Fruit fly (Drosophila melanogaster) whole organism, prepupa: ENCODE measurements around the gene CG13898.

ENCODE experiments used
- Blimp-1 ChIP-seq: fragments of 200-800 bp; sonication (Bioruptor generic); optimal IDR thresholded peaks from 3 replicates; lab custom pipeline; 2017; ENCODE audit warnings: missing biosample characterization, missing genetic modification characterization, mild to moderate bottlenecking, moderate library complexity, missing genetic modification reagents
- CG10631 ChIP-seq: fragments of 200-800 bp; sonication (Bioruptor generic); optimal IDR thresholded peaks from 2 replicates; lab custom pipeline; 2016; ENCODE audit warnings: missing biosample characterization, missing genetic modification characterization
- CG11294 ChIP-seq: fragments of 200-800 bp; sonication (Bioruptor generic); IDR thresholded peaks from 2 replicates; pipeline ENCODE4 v1.3.6; 2022; ENCODE audit warnings: missing biosample characterization, missing genetic modification characterization
- CG11762 ChIP-seq: fragments of 200-800 bp; sonication (Bioruptor generic); optimal IDR thresholded peaks from 3 replicates; lab custom pipeline; 2016; ENCODE audit warnings: missing biosample characterization, missing genetic modification characterization; ENCODE audit not compliant: insufficient read depth
- CG11902 ChIP-seq: fragments of 200-800 bp; sonication (Bioruptor generic); optimal IDR thresholded peaks from 3 replicates; lab custom pipeline; 2016; ENCODE audit warnings: missing biosample characterization, missing genetic modification characterization
- CG15336 ChIP-seq: fragments of 200-800 bp; sonication (Bioruptor generic); IDR thresholded peaks from 2 replicates; pipeline ENCODE4 v1.3.6; 2022; ENCODE audit warnings: missing biosample characterization, missing genetic modification characterization
- CG1621 ChIP-seq: fragments of 200-800 bp; sonication (Bioruptor generic); optimal IDR thresholded peaks from 3 replicates; lab custom pipeline; 2018; ENCODE audit warnings: missing biosample characterization, mild to moderate bottlenecking, missing genetic modification characterization
- CG16779 ChIP-seq: fragments of 200-800 bp; sonication (Bioruptor generic); optimal IDR thresholded peaks from 3 replicates; lab custom pipeline; 2017; ENCODE audit warnings: missing biosample characterization, mild to moderate bottlenecking, missing genetic modification characterization
- CG31627 ChIP-seq: fragments of 200-800 bp; sonication (Bioruptor generic); optimal IDR thresholded peaks from 3 replicates; lab custom pipeline; 2016; ENCODE audit warnings: missing biosample characterization, missing genetic modification characterization
- CG32006 ChIP-seq: fragments of 200-800 bp; sonication (Bioruptor generic); optimal IDR thresholded peaks from 3 replicates; lab custom pipeline; 2017; ENCODE audit warnings: missing biosample characterization, mild to moderate bottlenecking, missing genetic modification characterization
- CG34406 ChIP-seq: fragments of 200-800 bp; sonication (Bioruptor generic); optimal IDR thresholded peaks from 3 replicates; lab custom pipeline; 2016; ENCODE audit warnings: missing biosample characterization, missing genetic modification characterization
- CG6163 ChIP-seq: fragments of 200-800 bp; sonication (Bioruptor generic); IDR thresholded peaks from 3 replicates; pipeline ENCODE4 v1.3.6; 2022; ENCODE audit warnings: missing biosample characterization, missing genetic modification characterization
- CG6276 ChIP-seq: fragments of 200-800 bp; sonication (Bioruptor generic); optimal IDR thresholded peaks from 2 replicates; lab custom pipeline; 2017; ENCODE audit warnings: missing biosample characterization, mild to moderate bottlenecking, missing genetic modification characterization
- CG6792 ChIP-seq: fragments of 200-800 bp; sonication (Bioruptor generic); optimal IDR thresholded peaks from 3 replicates; lab custom pipeline; 2016; ENCODE audit warnings: missing biosample characterization, missing genetic modification characterization
- CG6808 ChIP-seq: fragments of 200-800 bp; sonication (Bioruptor generic); optimal IDR thresholded peaks from 3 replicates; lab custom pipeline; 2017; ENCODE audit warnings: missing biosample characterization, missing genetic modification characterization, mild to moderate bottlenecking, moderate library complexity, missing genetic modification reagents
- CG6854 ChIP-seq: fragments of 200-800 bp; sonication (Bioruptor generic); optimal IDR thresholded peaks from 2 replicates; lab custom pipeline; 2017; ENCODE audit warnings: missing biosample characterization, mild to moderate bottlenecking, missing genetic modification characterization
- CG7368 ChIP-seq: fragments of 200-800 bp; sonication (Bioruptor generic); optimal IDR thresholded peaks from 3 replicates; lab custom pipeline; 2016; ENCODE audit warnings: missing biosample characterization, missing genetic modification characterization
- CG8119 ChIP-seq: fragments of 200-800 bp; sonication (Bioruptor generic); IDR thresholded peaks from 3 replicates; pipeline ENCODE4 v1.3.6; 2022; ENCODE audit warnings: missing biosample characterization, missing genetic modification characterization
- CG8319 ChIP-seq: fragments of 200-800 bp; sonication (Bioruptor generic); optimal IDR thresholded peaks from 3 replicates; lab custom pipeline; 2016; ENCODE audit warnings: missing biosample characterization, missing genetic modification characterization
- CG8632 ChIP-seq: fragments of 200-800 bp; sonication (Bioruptor generic); optimal IDR thresholded peaks from 3 replicates; lab custom pipeline; 2016; ENCODE audit warnings: missing biosample characterization, missing genetic modification characterization
- CG9139 ChIP-seq: fragments of 200-800 bp; sonication (Bioruptor generic); optimal IDR thresholded peaks from 3 replicates; lab custom pipeline; 2017; ENCODE audit warnings: missing biosample characterization, mild to moderate bottlenecking, missing genetic modification characterization
- Eip75B ChIP-seq: fragments of 200-800 bp; sonication (Bioruptor generic); optimal IDR thresholded peaks from 3 replicates; lab custom pipeline; 2016; ENCODE audit warnings: missing biosample characterization, missing genetic modification characterization
- Eip78C ChIP-seq: fragments of 200-800 bp; sonication (Bioruptor generic); peaks from one replicate; lab custom pipeline; 2016; ENCODE audit warnings: missing biosample characterization, missing genetic modification characterization
- Eip93F ChIP-seq: fragments of 200-800 bp; sonication (Bioruptor generic); optimal IDR thresholded peaks from 2 replicates; lab custom pipeline; 2016; ENCODE audit warnings: missing biosample characterization, mild to moderate bottlenecking, missing genetic modification characterization
- Ets21C ChIP-seq: fragments of 200-800 bp; sonication (Bioruptor generic); optimal IDR thresholded peaks from 3 replicates; lab custom pipeline; 2016; ENCODE audit warnings: missing biosample characterization, missing genetic modification characterization
- Ets96B ChIP-seq: fragments of 200-800 bp; optimal IDR thresholded peaks from 2 replicates; lab custom pipeline; 2019; ENCODE audit warnings: missing biosample characterization, mild to moderate bottlenecking, missing genetic modification characterization, moderate library complexity
- Gug ChIP-seq: fragments of 200-800 bp; sonication (Bioruptor generic); IDR thresholded peaks from 2 replicates; pipeline ENCODE4 v1.3.6; 2022; ENCODE audit warnings: missing biosample characterization, missing genetic modification characterization
- Hr38 ChIP-seq: sonication (Bioruptor generic); optimal IDR thresholded peaks from 2 replicates; lab custom pipeline; 2016; ENCODE audit warnings: missing biosample characterization, missing genetic modification characterization
- Hr39 ChIP-seq: fragments of 200-800 bp; sonication (Bioruptor generic); optimal IDR thresholded peaks from 2 replicates; lab custom pipeline; 2016; ENCODE audit warnings: missing biosample characterization, missing genetic modification characterization
- Hr4 ChIP-seq: fragments of 200-800 bp; sonication (Bioruptor generic); optimal IDR thresholded peaks from 3 replicates; lab custom pipeline; 2016; ENCODE audit warnings: missing biosample characterization, missing genetic modification characterization
- Lpt ChIP-seq: fragments of 200-800 bp; sonication (Bioruptor generic); optimal IDR thresholded peaks from 3 replicates; lab custom pipeline; 2016; ENCODE audit warnings: missing biosample characterization, missing genetic modification characterization
- Met ChIP-seq: fragments of 200-800 bp; sonication (Bioruptor generic); optimal IDR thresholded peaks from 3 replicates; lab custom pipeline; 2016; ENCODE audit warnings: missing biosample characterization, missing genetic modification characterization
- Smox ChIP-seq: fragments of 200-800 bp; sonication (Bioruptor generic); optimal IDR thresholded peaks from 3 replicates; lab custom pipeline; 2016; ENCODE audit warnings: missing biosample characterization, missing genetic modification characterization
- Sox102F ChIP-seq: fragments of 200-800 bp; sonication (Bioruptor generic); optimal IDR thresholded peaks from 2 replicates; lab custom pipeline; 2016; ENCODE audit warnings: missing biosample characterization, mild to moderate bottlenecking, missing genetic modification characterization
- Sox14 ChIP-seq: fragments of 200-800 bp; sonication (Bioruptor generic); optimal IDR thresholded peaks from 3 replicates; lab custom pipeline; 2016; ENCODE audit warnings: missing biosample characterization, missing genetic modification characterization
- Sox15 ChIP-seq: fragments of 200-800 bp; sonication (Bioruptor generic); optimal IDR thresholded peaks from 3 replicates; lab custom pipeline; 2016; ENCODE audit warnings: missing biosample characterization, missing genetic modification characterization
- achi ChIP-seq: fragments of 200-800 bp; sonication (Bioruptor generic); optimal IDR thresholded peaks from 3 replicates; lab custom pipeline; 2016; ENCODE audit warnings: missing biosample characterization, missing genetic modification characterization
- acj6 ChIP-seq: fragments of 200-800 bp; sonication (Bioruptor generic); optimal IDR thresholded peaks from 3 replicates; lab custom pipeline; 2016; ENCODE audit warnings: missing biosample characterization, missing genetic modification characterization
- cyc ChIP-seq: fragments of 200-800 bp; sonication (Bioruptor generic); optimal IDR thresholded peaks from 3 replicates; lab custom pipeline; 2016; ENCODE audit warnings: missing biosample characterization, missing genetic modification characterization
- dac ChIP-seq: fragments of 200-800 bp; sonication (Bioruptor generic); optimal IDR thresholded peaks from 2 replicates; lab custom pipeline; 2017; ENCODE audit warnings: missing biosample characterization, mild to moderate bottlenecking, missing genetic modification characterization
- dsx ChIP-seq: fragments of 200-800 bp; optimal IDR thresholded peaks from 3 replicates; lab custom pipeline; 2019; ENCODE audit warnings: missing biosample characterization, mild to moderate bottlenecking, missing genetic modification characterization, moderate library complexity; ENCODE audit not compliant: poor library complexity, severe bottlenecking
- eg ChIP-seq: fragments of 200-800 bp; sonication (Bioruptor generic); IDR thresholded peaks from 3 replicates; pipeline ENCODE4 v1.3.6; 2022; ENCODE audit warnings: missing biosample characterization, missing genetic modification characterization
- esn ChIP-seq: fragments of 200-800 bp; sonication (Bioruptor generic); optimal IDR thresholded peaks from 2 replicates; lab custom pipeline; 2016; ENCODE audit warnings: missing biosample characterization, mild to moderate bottlenecking, missing genetic modification characterization, moderate library complexity
- fd59A ChIP-seq: fragments of 200-800 bp; sonication (Bioruptor generic); optimal IDR thresholded peaks from 2 replicates; lab custom pipeline; 2017; ENCODE audit warnings: missing biosample characterization, mild to moderate bottlenecking, missing genetic modification characterization, missing genetic modification reagents
- fkh ChIP-seq: fragments of 200-800 bp; sonication (Bioruptor generic); optimal IDR thresholded peaks from 3 replicates; lab custom pipeline; 2017; ENCODE audit warnings: missing biosample characterization, mild to moderate bottlenecking, missing genetic modification characterization, moderate library complexity
- lz ChIP-seq: fragments of 200-800 bp; sonication (Bioruptor generic); optimal IDR thresholded peaks from 3 replicates; lab custom pipeline; 2016; ENCODE audit warnings: missing biosample characterization, missing genetic modification characterization
- net ChIP-seq: fragments of 200-800 bp; sonication (Bioruptor generic); optimal IDR thresholded peaks from 3 replicates; lab custom pipeline; 2016; ENCODE audit warnings: missing biosample characterization, missing genetic modification characterization
- pdm3 ChIP-seq: fragments of 200-800 bp; sonication (Bioruptor generic); optimal IDR thresholded peaks from 3 replicates; lab custom pipeline; 2016; ENCODE audit warnings: missing biosample characterization, missing genetic modification characterization
- salr ChIP-seq, 2 experiments: fragments of 200-800 bp; sonication (Bioruptor generic); optimal IDR thresholded peaks; 3 replicates each; lab custom pipeline; 2016 to 2018; ENCODE audit warnings: missing biosample characterization in 2 of 2, missing genetic modification characterization in 2 of 2, mild to moderate bottlenecking in 1 of 2
- spab ChIP-seq: fragments of 200-800 bp; sonication (Bioruptor generic); optimal IDR thresholded peaks from 2 replicates; lab custom pipeline; 2017; ENCODE audit warnings: missing biosample characterization, mild to moderate bottlenecking, missing genetic modification characterization, missing genetic modification reagents
- ss ChIP-seq, 2 experiments: fragments of 200-800 bp; sonication (Bioruptor generic); optimal IDR thresholded peaks; 2 replicates in 1 of 2; 3 replicates in 1 of 2; lab custom pipeline; 2017 to 2018; ENCODE audit warnings: mild to moderate bottlenecking in 2 of 2, missing biosample characterization in 2 of 2, missing genetic modification characterization in 2 of 2, moderate library complexity in 1 of 2
- svp ChIP-seq: fragments of 200-800 bp; sonication (Bioruptor generic); peaks from one replicate; lab custom pipeline; 2016; ENCODE audit warnings: missing biosample characterization, missing genetic modification characterization
- topi ChIP-seq: fragments of 200-800 bp; sonication (Bioruptor generic); optimal IDR thresholded peaks from 3 replicates; lab custom pipeline; 2016; ENCODE audit warnings: missing biosample characterization, missing genetic modification characterization

The CG13898 gene

dm6 chr3L:766884-767283, 37.0 kb downstream of the CG13898 start:
- TF ChIP-seq CG8632 (GFP tag; lab: Kevin White, UChicago) (peak; percentile 41), Blimp-1 (no peak), CG11762 (GFP tag; lab: Kevin White, UChicago) (peak; percentile 32), CG11902 (GFP tag; lab: Kevin White, UChicago) (no peak), ss (GFP tag; optimal IDR thresholded peaks at IDR 0.05; lab: Kevin White, UChicago) (no peak), Hr38 (GFP tag; lab: Kevin White, UChicago) (no peak), Ets96B (peak; percentile 52), svp (GFP tag; lab: Kevin White, UChicago) (no peak), CG31627 (GFP tag; lab: Kevin White, UChicago) (no peak), CG6163 (GFP tag; lab: Robert Waterston, UW) (no peak), eg (GFP tag; lab: Robert Waterston, UW) (peak; percentile 59; the same call in 1 of the 3 replicates), dac (GFP tag; lab: Kevin White, UChicago) (no peak), CG6792 (no peak), Eip93F (GFP tag; lab: Kevin White, UChicago) (no peak), CG34406 (no peak), CG15336 (GFP tag; lab: Robert Waterston, UW) (peak; percentile 69), esn (GFP tag; lab: Kevin White, UChicago) (no peak), Sox15 (GFP tag; lab: Kevin White, UChicago) (no peak), CG8319 (GFP tag; lab: Kevin White, UChicago) (no peak), Gug (GFP tag; lab: Robert Waterston, UW) (peak; percentile 47), CG6276 (GFP tag; lab: Kevin White, UChicago) (peak; percentile 61), fd59A (GFP tag; lab: Kevin White, UChicago) (peak; percentile 39), CG16779 (tag; lab: Kevin White, UChicago) (peak; percentile 33), CG32006 (GFP tag; lab: Kevin White, UChicago) (peak; percentile 67), Eip75B (peak; percentile 24), CG10631 (peak; percentile 10), CG6854 (no peak), spab (GFP tag; lab: Kevin White, UChicago) (peak; percentile 29), topi (GFP tag; lab: Kevin White, UChicago) (no peak), Hr39 (no peak), cyc (GFP tag; lab: Kevin White, UChicago) (no peak), CG1621 (tag; lab: Kevin White, UChicago) (peak; percentile 27), Sox14 (GFP tag; lab: Kevin White, UChicago) (peak; percentile 50), CG8119 (GFP tag; lab: Robert Waterston, UW) (0 out of 3 replicates have a peak, but pooled peaks have one; percentile 16), CG6808 (GFP tag; lab: Kevin White, UChicago) (no peak), CG7368 (peak; percentile 10), lz (GFP tag; lab: Kevin White, UChicago) (no peak), Ets21C (GFP tag; lab: Kevin White, UChicago) (no peak), net (peak; percentile 1), dsx (GFP tag; lab: Kevin White, UChicago) (no peak), CG11294 (GFP tag; lab: Robert Waterston, UW) (no peak), achi (no peak), Eip78C (GFP tag; lab: Kevin White, UChicago) (peak; percentile 89), Sox102F (GFP tag; lab: Kevin White, UChicago) (no peak), Met (no peak), CG9139 (GFP tag; lab: Kevin White, UChicago) (no peak), fkh (GFP tag; lab: Kevin White, UChicago) (no peak), Lpt (GFP tag; lab: Kevin White, UChicago) (no peak), salr (GFP tag; optimal IDR thresholded peaks at IDR 0.05; lab: Kevin White, UChicago) (peak in 1 of 2 experiments; percentile 31), Hr4 (GFP tag; lab: Kevin White, UChicago) (peak; percentile 63), Smox (no peak), acj6 (GFP tag; lab: Kevin White, UChicago) (peak; percentile 7), pdm3 (peak; percentile 69)
